Worm (Caenorhabditis elegans) whole organism, L1 larva: Measurements from ENCODE around the gene B0464.6.

ENCODE experiments used
- C16A3.4 ChIP-seq: fragments of 150-350 bp; optimal IDR thresholded peaks from 2 replicates; lab custom pipeline; 2014; ENCODE audit warnings: missing biosample characterization, missing genetic modification characterization
- C34B4.2 ChIP-seq: sonication (generic microtip); optimal IDR thresholded peaks from 2 replicates; lab custom pipeline; 2017; ENCODE audit warnings: mild to moderate bottlenecking, missing genetic modification characterization, missing compliant biosample characterization
- aha-1 ChIP-seq: fragments of 150-350 bp; optimal IDR thresholded peaks from 2 replicates; lab custom pipeline; 2014; ENCODE audit warnings: missing biosample characterization, missing genetic modification characterization
- alr-1 ChIP-seq: fragments of 200-800 bp; sonication (Bioruptor generic); optimal IDR thresholded peaks from 2 replicates; lab custom pipeline; 2018; ENCODE audit warnings: borderline replicate concordance, mild to moderate bottlenecking, missing genetic modification characterization, missing compliant biosample characterization
- ama-1 ChIP-seq: fragments of 150-350 bp; optimal IDR thresholded peaks from 2 replicates; lab custom pipeline; 2014
- ceh-63 ChIP-seq: fragments of 200-800 bp; sonication (Bioruptor generic); optimal IDR thresholded peaks from 2 replicates; lab custom pipeline; 2018; ENCODE audit warnings: mild to moderate bottlenecking, missing genetic modification characterization, missing compliant biosample characterization
- ceh-88 ChIP-seq: fragments of 200-800 bp; sonication (Bioruptor generic); IDR thresholded peaks from 2 replicates; pipeline ENCODE4 v1.3.6; 2022; ENCODE audit warnings: missing genetic modification characterization, missing compliant biosample characterization
- ceh-90 ChIP-seq: sonication (generic microtip); optimal IDR thresholded peaks from 2 replicates; lab custom pipeline; 2016; ENCODE audit warnings: missing genetic modification characterization, missing compliant biosample characterization
- dpl-1 ChIP-seq, 3 experiments: fragments of 150-350 bp in 2 of 3; sonication (generic microtip) in 1 of 3; optimal IDR thresholded peaks; 2 replicates each; lab custom pipeline; 2014 to 2017; ENCODE audit warnings: missing biosample characterization in 3 of 3, missing genetic modification characterization in 3 of 3, missing genetic modification reagents in 3 of 3
- dsc-1 ChIP-seq: sonication (generic microtip); optimal IDR thresholded peaks from 2 replicates; lab custom pipeline; 2016; ENCODE audit warnings: mild to moderate bottlenecking, missing genetic modification characterization, missing compliant biosample characterization
- efl-1 ChIP-seq, 4 experiments: fragments of 150-350 bp; optimal IDR thresholded peaks in 3 of 4; peaks in 1 of 4; 1 replicate in 1 of 4; 2 replicates in 3 of 4; lab custom pipeline; 2014; ENCODE audit warnings: missing biosample characterization in 2 of 4, missing genetic modification characterization in 2 of 4, missing genetic modification reagents in 2 of 4
- egl-27 ChIP-seq, 2 experiments: fragments of 150-350 bp in 1 of 2; sonication (generic microtip); optimal IDR thresholded peaks; 3 replicates each; lab custom pipeline; 2017 to 2018; ENCODE audit warnings: missing biosample characterization in 2 of 2, missing genetic modification characterization in 2 of 2, missing genetic modification reagents in 2 of 2
- elt-3 ChIP-seq, 6 experiments: fragments of 150-350 bp in 1 of 6; sonication (generic microtip); optimal IDR thresholded peaks; 2 replicates each; lab custom pipeline; 2017 to 2018; ENCODE audit warnings: missing biosample characterization in 6 of 6, missing genetic modification characterization in 6 of 6, inconsistent platforms in 1 of 6
- ets-5 ChIP-seq: fragments of 200-800 bp; sonication (Bioruptor generic); IDR thresholded peaks from 2 replicates; pipeline ENCODE4 v1.3.6; 2022; ENCODE audit warnings: missing genetic modification characterization, missing compliant biosample characterization
- fkh-4 ChIP-seq: sonication (generic microtip); optimal IDR thresholded peaks from 2 replicates; lab custom pipeline; 2016; ENCODE audit warnings: missing compliant biosample characterization, missing genetic modification characterization, borderline replicate concordance
- fos-1 ChIP-seq: fragments of 150-350 bp; optimal IDR thresholded peaks from 2 replicates; lab custom pipeline; 2014; ENCODE audit warnings: missing biosample characterization, missing genetic modification characterization
- grh-1 ChIP-seq: fragments of 200-800 bp; sonication (Bioruptor generic); IDR thresholded peaks from 2 replicates; pipeline ENCODE4 v1.3.6; 2022; ENCODE audit warnings: missing genetic modification reagents, missing genetic modification characterization, missing compliant biosample characterization
- hlh-4 ChIP-seq: sonication (generic microtip); optimal IDR thresholded peaks from 2 replicates; lab custom pipeline; 2016; ENCODE audit warnings: mild to moderate bottlenecking, missing genetic modification characterization, missing compliant biosample characterization
- hpl-2 ChIP-seq: fragments of 150-350 bp; optimal IDR thresholded peaks from 2 replicates; lab custom pipeline; 2014; ENCODE audit warnings: missing biosample characterization, missing genetic modification reagents, missing genetic modification characterization
- irx-1 ChIP-seq: sonication (generic microtip); optimal IDR thresholded peaks from 2 replicates; lab custom pipeline; 2016; ENCODE audit warnings: missing genetic modification characterization, missing compliant biosample characterization
- jun-1 ChIP-seq: fragments of 150-350 bp; optimal IDR thresholded peaks from 2 replicates; lab custom pipeline; 2014; ENCODE audit warnings: missing biosample characterization, missing genetic modification reagents, missing genetic modification characterization
- lin-13 ChIP-seq: fragments of 150-350 bp; optimal IDR thresholded peaks from 2 replicates; lab custom pipeline; 2014; ENCODE audit warnings: missing biosample characterization, missing genetic modification reagents, missing genetic modification characterization
- lin-35 ChIP-seq, 2 experiments: fragments of 150-350 bp; optimal IDR thresholded peaks; 2 replicates each; lab custom pipeline; 2014; ENCODE audit warnings: missing biosample characterization in 2 of 2, missing genetic modification characterization in 2 of 2, missing genetic modification reagents in 2 of 2
- lin-39 ChIP-seq: fragments of 150-350 bp; optimal IDR thresholded peaks from 2 replicates; lab custom pipeline; 2014; ENCODE audit warnings: missing biosample characterization, missing genetic modification reagents, missing genetic modification characterization
- mef-2 ChIP-seq: fragments of 150-350 bp; optimal IDR thresholded peaks from 2 replicates; lab custom pipeline; 2014; ENCODE audit warnings: missing biosample characterization, missing genetic modification characterization
- mep-1 ChIP-seq: fragments of 150-350 bp; optimal IDR thresholded peaks from 2 replicates; lab custom pipeline; 2014; ENCODE audit warnings: missing biosample characterization, missing genetic modification characterization
- nhr-12 ChIP-seq: sonication (generic microtip); optimal IDR thresholded peaks from 2 replicates; lab custom pipeline; 2017; ENCODE audit warnings: missing biosample characterization, missing genetic modification characterization
- nhr-237 ChIP-seq: fragments of 150-350 bp; optimal IDR thresholded peaks from 2 replicates; lab custom pipeline; 2014; ENCODE audit warnings: missing biosample characterization, missing genetic modification characterization
- nhr-76 ChIP-seq: sonication (generic microtip); optimal IDR thresholded peaks from 2 replicates; lab custom pipeline; 2017; ENCODE audit warnings: missing biosample characterization, missing genetic modification characterization
- nhr-84 ChIP-seq: sonication (generic microtip); optimal IDR thresholded peaks from 2 replicates; lab custom pipeline; 2017; ENCODE audit warnings: missing biosample characterization, missing genetic modification characterization
- nhr-90 ChIP-seq: sonication (generic microtip); optimal IDR thresholded peaks from 2 replicates; lab custom pipeline; 2016; ENCODE audit warnings: mild to moderate bottlenecking, missing genetic modification characterization, missing compliant biosample characterization; ENCODE audit not compliant: poor library complexity
- pax-3 ChIP-seq: fragments of 200-800 bp; sonication (Bioruptor generic); optimal IDR thresholded peaks from 2 replicates; lab custom pipeline; 2018; ENCODE audit warnings: mild to moderate bottlenecking, missing genetic modification characterization, moderate library complexity, missing compliant biosample characterization
- rnt-1 ChIP-seq: sonication (generic microtip); optimal IDR thresholded peaks from 2 replicates; lab custom pipeline; 2016; ENCODE audit warnings: mild to moderate bottlenecking, missing genetic modification characterization, moderate library complexity, missing compliant biosample characterization
- skn-1 ChIP-seq: fragments of 150-350 bp; optimal IDR thresholded peaks from 2 replicates; lab custom pipeline; 2014; ENCODE audit warnings: missing biosample characterization, missing genetic modification characterization
- snpc-4 ChIP-seq: fragments of 150-350 bp; optimal IDR thresholded peaks from 2 replicates; lab custom pipeline; 2014; ENCODE audit warnings: missing biosample characterization, missing genetic modification characterization
- snu-23 ChIP-seq: sonication (generic microtip); optimal IDR thresholded peaks from 2 replicates; lab custom pipeline; 2016; ENCODE audit warnings: missing genetic modification characterization, missing compliant biosample characterization
- sox-4 ChIP-seq: sonication (generic microtip); optimal IDR thresholded peaks from 2 replicates; lab custom pipeline; 2016; ENCODE audit warnings: missing genetic modification characterization, missing compliant biosample characterization
- sptf-1 ChIP-seq: fragments of 150-350 bp; optimal IDR thresholded peaks from 2 replicates; lab custom pipeline; 2014; ENCODE audit warnings: missing biosample characterization, missing genetic modification characterization
- sup-37 ChIP-seq: fragments of 200-800 bp; sonication (Bioruptor generic); optimal IDR thresholded peaks from 2 replicates; lab custom pipeline; 2018; ENCODE audit warnings: mild to moderate bottlenecking, missing genetic modification characterization, missing compliant biosample characterization
- swsn-7 ChIP-seq: sonication (generic microtip); optimal IDR thresholded peaks from 2 replicates; lab custom pipeline; 2016; ENCODE audit warnings: missing genetic modification characterization, missing compliant biosample characterization
- unc-130 ChIP-seq: fragments of 150-350 bp; optimal IDR thresholded peaks from 2 replicates; lab custom pipeline; 2017; ENCODE audit warnings: missing biosample characterization, missing genetic modification characterization, inconsistent platforms
- unc-30 ChIP-seq: sonication (generic microtip); optimal IDR thresholded peaks from 2 replicates; lab custom pipeline; 2017; ENCODE audit warnings: missing biosample characterization, missing genetic modification characterization
- unc-62 ChIP-seq: fragments of 150-350 bp; optimal IDR thresholded peaks from 2 replicates; lab custom pipeline; 2014; ENCODE audit warnings: missing biosample characterization, missing genetic modification reagents, missing genetic modification characterization
- unc-86 ChIP-seq: sonication (generic microtip); optimal IDR thresholded peaks from 2 replicates; lab custom pipeline; 2016; ENCODE audit warnings: missing genetic modification characterization, missing compliant biosample characterization
- zag-1 ChIP-seq: fragments of 150-350 bp; optimal IDR thresholded peaks from 2 replicates; lab custom pipeline; 2014; ENCODE audit warnings: missing biosample characterization, missing genetic modification characterization
- zip-4 ChIP-seq: fragments of 200-800 bp; sonication (Bioruptor generic); optimal IDR thresholded peaks from 2 replicates; lab custom pipeline; 2018; ENCODE audit warnings: mild to moderate bottlenecking, missing genetic modification characterization, moderate library complexity, missing compliant biosample characterization
- ztf-11 ChIP-seq, 2 experiments: sonication (generic microtip); optimal IDR thresholded peaks; 2 replicates each; lab custom pipeline; 2016 to 2017; ENCODE audit warnings: missing genetic modification characterization in 2 of 2, missing biosample characterization in 1 of 2, missing compliant biosample characterization in 1 of 2

B0464.6 gene

ce11 chrIII:9496083-9496482, 30.3 kb upstream of the B0464.6 start:
- TF ChIP-seq unc-86 (tag; lab: Kevin White, UChicago), result no peak
- TF ChIP-seq grh-1 (GFP tag; lab: Robert Waterston, UW), result no peak
- TF ChIP-seq snu-23 (GFP tag; lab: Kevin White, UChicago), result no peak
- no peak for TF ChIP-seq sup-37
- no peak for TF ChIP-seq efl-1 (optimal IDR thresholded peaks at IDR 0.05; lab: Kevin White, UChicago)
- TF ChIP-seq efl-1 (GFP tag; optimal IDR thresholded peaks at IDR 0.05 in 1 of 2; lab: Kevin White, UChicago), result peak in 1 of 2 experiments; percentile 90
- no peak for TF ChIP-seq rnt-1 (tag; lab: Kevin White, UChicago)
- TF ChIP-seq egl-27 (tag; optimal IDR thresholded peaks at IDR 0.05; lab: Kevin White, UChicago), result no peak
- no peak for TF ChIP-seq unc-30 (tag; lab: Kevin White, UChicago)

- TF ChIP-seq efl-1 (optimal IDR thresholded peaks at IDR 0.05; lab: Kevin White, UChicago), result no peak
- peak in 1 of 2 experiments; percentile 91 for TF ChIP-seq efl-1 (GFP tag; optimal IDR thresholded peaks at IDR 0.05 in 1 of 2; lab: Kevin White, UChicago)
- TF ChIP-seq mep-1 (tag; lab: Kevin White, UChicago), result no peak
Measured at ce11 chrIII:9494209-9494608, 28.4 kb upstream of the B0464.6 start.

ce11 chrIII:9490783-9491547, 25.2 kb upstream of the B0464.6 start, which contains the start of the genes dars-1 and ctr-9:
TSS of gene dars-1 (minus strand) at chrIII:9491215.
TSS of gene ctr-9 (plus strand) at chrIII:9491396.
- TF ChIP-seq ceh-88 (no peak), aha-1 (tag; lab: Kevin White, UChicago) (no peak), mef-2 (no peak), grh-1 (GFP tag; lab: Robert Waterston, UW) (no peak), nhr-84 (tag; lab: Kevin White, UChicago) (no peak), ceh-63 (GFP tag; lab: Kevin White, UChicago) (no peak), hlh-4 (tag; lab: Kevin White, UChicago) (no peak), nhr-237 (tag; lab: Kevin White, UChicago) (no peak), fos-1 (tag; lab: Kevin White, UChicago) (no peak), alr-1 (tag; lab: Kevin White, UChicago) (no peak), unc-62 (GFP tag; lab: Kevin White, UChicago) (no peak), unc-130 (tag; lab: Kevin White, UChicago) (no peak), nhr-76 (tag; lab: Kevin White, UChicago) (no peak), snpc-4 (tag; lab: Kevin White, UChicago) (no peak), ceh-90 (tag; lab: Kevin White, UChicago) (no peak), skn-1 (tag; lab: Kevin White, UChicago) (no peak), fkh-4 (tag; lab: Kevin White, UChicago) (no peak), lin-13 (no peak), pax-3 (no peak), dpl-1 (GFP tag; optimal IDR thresholded peaks at IDR 0.05; lab: Kevin White, UChicago) (peak; percentile 10 to 59 (median 48)), C16A3.4 (tag; lab: Kevin White, UChicago) (no peak), ama-1 (lab: Kevin White, UChicago) (no peak), nhr-12 (tag; lab: Kevin White, UChicago) (no peak), dsc-1 (tag; lab: Kevin White, UChicago) (no peak), sptf-1 (tag; lab: Kevin White, UChicago) (no peak), C34B4.2 (tag; lab: Kevin White, UChicago) (no peak), sox-4 (tag; lab: Kevin White, UChicago) (no peak), mep-1 (tag; lab: Kevin White, UChicago) (no peak), irx-1 (no peak), nhr-90 (no peak), rnt-1 (tag; lab: Kevin White, UChicago) (no peak), jun-1 (no peak), zip-4 (GFP tag; lab: Kevin White, UChicago) (peak; percentile 25), lin-35 (GFP tag; optimal IDR thresholded peaks at IDR 0.05; lab: Kevin White, UChicago) (peak; percentile 13 to 53), zag-1 (tag; lab: Kevin White, UChicago) (no peak), lin-39 (tag; lab: Kevin White, UChicago) (no peak), elt-3 (tag; optimal IDR thresholded peaks at IDR 0.05; lab: Kevin White, UChicago) (no peak), efl-1 (optimal IDR thresholded peaks at IDR 0.05; lab: Kevin White, UChicago) (peak in 1 of 2 experiments; percentile 52), efl-1 (GFP tag; optimal IDR thresholded peaks at IDR 0.05 in 1 of 2; lab: Kevin White, UChicago) (peak; percentile 24 to 95), ets-5 (GFP tag; lab: Robert Waterston, UW) (no peak), hpl-2 (GFP tag; lab: Kevin White, UChicago) (no peak), ztf-11 (tag; optimal IDR thresholded peaks at IDR 0.05; lab: Kevin White, UChicago) (no peak), swsn-7 (tag; lab: Kevin White, UChicago) (no peak)
